Worm (Caenorhabditis elegans): ENCODE data around the gene T19H5.4.
A peak's percentile ranks its signal among the peaks of the same experiment; 100 is the strongest.

Gene T19H5.4

ce11 chrII:9497309-9497708 lies 10.1 kb upstream of the T19H5.4 start:
- TF ChIP-seq repo-1 (tag; optimal IDR thresholded peaks at IDR 0.05) (no peak), cebp-1 (GFP tag; IDR thresholded peaks at IDR 0.05) (peak; percentile 69; the same call in 1 of the 2 replicates), cebp-1 (tag; optimal IDR thresholded peaks at IDR 0.05) (peak; percentile 95), dox-1 (GFP tag; IDR thresholded peaks at IDR 0.05) (0 out of 2 replicates have a peak, but pooled peaks have one; percentile 26), ztf-3 (GFP tag; optimal IDR thresholded peaks at IDR 0.05) (no peak), somi-1 (GFP tag; optimal IDR thresholded peaks at IDR 0.05) (peak; percentile 18), ztf-26 (tag; optimal IDR thresholded peaks at IDR 0.05) (no peak), ceh-100 (GFP tag; IDR thresholded peaks at IDR 0.05) (no peak), lin-40 (tag; optimal IDR thresholded peaks at IDR 0.05) (no peak)

- TF ChIP-seq K11D2.4 (GFP tag; IDR thresholded peaks at IDR 0.05) (0 out of 2 replicates have a peak, but pooled peaks have one; percentile 33), D2030.7 (GFP tag; IDR thresholded peaks at IDR 0.05) (no peak), lin-40 (tag; optimal IDR thresholded peaks at IDR 0.05) (peak; percentile 47), nhr-179 (tag; optimal IDR thresholded peaks at IDR 0.05) (no peak), gei-17 (GFP tag; optimal IDR thresholded peaks at IDR 0.05) (no peak), somi-1 (GFP tag; optimal IDR thresholded peaks at IDR 0.05) (peak; percentile 43)
These were observed 6.3 kb upstream of the T19H5.4 start for ce11 chrII:9493242-9494058.

ce11 chrII:9491045-9491444 lies 3.9 kb upstream of the T19H5.4 start:
- no peak for TF ChIP-seq dpff-1 (tag; optimal IDR thresholded peaks at IDR 0.05)
- no peak for TF ChIP-seq gei-17 (GFP tag; optimal IDR thresholded peaks at IDR 0.05)
- 0 out of 2 replicates have a peak, but pooled peaks have one; percentile 6 for TF ChIP-seq bed-2 (GFP tag; IDR thresholded peaks at IDR 0.05)
- TF ChIP-seq ets-4 (GFP tag; optimal IDR thresholded peaks at IDR 0.05), result no peak
- no peak for TF ChIP-seq lsl-1 (GFP tag; optimal IDR thresholded peaks at IDR 0.05)
- TF ChIP-seq ZK185.1 (tag; optimal IDR thresholded peaks at IDR 0.05; ENCODE audit: poor library complexity, severe bottlenecking), result no peak
- TF ChIP-seq sptf-2 (GFP tag; optimal IDR thresholded peaks at IDR 0.05), result no peak
- TF ChIP-seq D2030.7 (GFP tag; IDR thresholded peaks at IDR 0.05), result no peak
- TF ChIP-seq Y53G8AR.9 (GFP tag; conservative IDR thresholded peaks at IDR 0.05), result no peak
- TF ChIP-seq hlh-12 (tag; optimal IDR thresholded peaks at IDR 0.05), result no peak
- TF ChIP-seq nfya-2 (GFP tag; IDR thresholded peaks at IDR 0.05), result no peak
- TF ChIP-seq cebp-1 (GFP tag; IDR thresholded peaks at IDR 0.05), result no peak
- no peak for TF ChIP-seq cebp-1 (tag; optimal IDR thresholded peaks at IDR 0.05)
- no peak for TF ChIP-seq F10E7.11 (tag; optimal IDR thresholded peaks at IDR 0.05)
- no peak for TF ChIP-seq tbp1 (GFP tag; optimal IDR thresholded peaks at IDR 0.05)
- TF ChIP-seq lin-26 (GFP tag; IDR thresholded peaks at IDR 0.05), result 0 out of 2 replicates have a peak, but pooled peaks have one; percentile 39
- peak; percentile 89 for TF ChIP-seq hmg-1.2 (GFP tag; IDR thresholded peaks at IDR 0.05)
- TF ChIP-seq nhr-179 (tag; optimal IDR thresholded peaks at IDR 0.05), result no peak

ce11 chrII:9490589-9490988 lies 3.4 kb upstream of the T19H5.4 start:
- TF ChIP-seq ceh-58 (GFP tag; IDR thresholded peaks at IDR 0.05) (no peak), ceh-79 (tag; optimal IDR thresholded peaks at IDR 0.05) (no peak), F57C9.4 (tag; optimal IDR thresholded peaks at IDR 0.05) (no peak), T07F8.4 (tag; optimal IDR thresholded peaks at IDR 0.05) (no peak), ztf-28 (GFP tag; IDR thresholded peaks at IDR 0.05) (no peak), ceh-100 (GFP tag; IDR thresholded peaks at IDR 0.05) (no peak), unc-62 (GFP tag; optimal IDR thresholded peaks at IDR 0.05) (no peak), hsf-1 (GFP tag; IDR thresholded peaks at IDR 0.05) (no peak), ztf-22 (GFP tag; optimal IDR thresholded peaks at IDR 0.05) (no peak), lin-26 (GFP tag; IDR thresholded peaks at IDR 0.05) (no peak), xnd-1 (tag; optimal IDR thresholded peaks at IDR 0.05) (no peak), pha-4 (tag; optimal IDR thresholded peaks at IDR 0.05) (no peak)

All from whole organism, young adult.